Fruit fly (Drosophila melanogaster) whole organism, pupa: Measurements from ENCODE around the gene Teh3.

Experiments
- CG10348 ChIP-seq: fragments of 200-800 bp; sonication (Bioruptor generic); IDR thresholded peaks from 2 replicates; pipeline ENCODE4 v1.3.6; 2022; ENCODE audit warnings: missing biosample characterization, missing genetic modification characterization
- CG12605 ChIP-seq: fragments of 200-800 bp; sonication (Bioruptor generic); IDR thresholded peaks from 2 replicates; pipeline ENCODE4 v1.3.6; 2022; ENCODE audit warnings: missing biosample characterization, missing genetic modification characterization
- CG13204 ChIP-seq: fragments of 200-800 bp; sonication (Bioruptor generic); optimal IDR thresholded peaks from 2 replicates; lab custom pipeline; 2018; ENCODE audit warnings: missing biosample characterization, mild to moderate bottlenecking, missing genetic modification characterization, moderate library complexity
- CG14655 ChIP-seq: fragments of 200-800 bp; sonication (Bioruptor generic); optimal IDR thresholded peaks from 3 replicates; lab custom pipeline; 2017; ENCODE audit warnings: mild to moderate bottlenecking, missing biosample characterization, missing genetic modification reagents, missing genetic modification characterization
- CG15710 ChIP-seq: fragments of 200-800 bp; sonication (Bioruptor generic); optimal IDR thresholded peaks from 2 replicates; lab custom pipeline; 2018; ENCODE audit warnings: missing biosample characterization, mild to moderate bottlenecking, missing genetic modification characterization, moderate library complexity
- CG17806 ChIP-seq: fragments of 200-800 bp; sonication (Bioruptor generic); optimal IDR thresholded peaks from 2 replicates; lab custom pipeline; 2018; ENCODE audit warnings: missing biosample characterization, mild to moderate bottlenecking, missing genetic modification characterization, moderate library complexity
- CG32121 ChIP-seq: fragments of 200-800 bp; sonication (Bioruptor generic); IDR thresholded peaks from 2 replicates; pipeline ENCODE4 v1.3.6; 2022; ENCODE audit warnings: missing biosample characterization, missing genetic modification characterization
- CG34367 ChIP-seq: fragments of 200-800 bp; sonication (Bioruptor generic); optimal IDR thresholded peaks from 2 replicates; lab custom pipeline; 2018; ENCODE audit warnings: missing biosample characterization, mild to moderate bottlenecking, missing genetic modification characterization
- CG4496 ChIP-seq: fragments of 200-800 bp; sonication (Bioruptor generic); IDR thresholded peaks from 3 replicates; pipeline ENCODE4 v1.3.6; 2022; ENCODE audit warnings: missing biosample characterization, missing genetic modification characterization
- CG8159 ChIP-seq: fragments of 200-800 bp; sonication (Bioruptor generic); optimal IDR thresholded peaks from 3 replicates; lab custom pipeline; 2018; ENCODE audit warnings: missing biosample characterization, mild to moderate bottlenecking, missing genetic modification characterization, moderate library complexity
- CG8301 ChIP-seq: fragments of 200-800 bp; sonication (Bioruptor generic); optimal IDR thresholded peaks from 2 replicates; lab custom pipeline; 2018; ENCODE audit warnings: missing biosample characterization, mild to moderate bottlenecking, missing genetic modification characterization
- CG9948 ChIP-seq: fragments of 200-800 bp; sonication (Bioruptor generic); optimal IDR thresholded peaks from 2 replicates; lab custom pipeline; 2018; ENCODE audit warnings: missing biosample characterization, mild to moderate bottlenecking, missing genetic modification characterization, moderate library complexity
- D1 ChIP-seq: fragments of 200-800 bp; sonication (Bioruptor generic); optimal IDR thresholded peaks from 2 replicates; lab custom pipeline; 2018; ENCODE audit warnings: missing biosample characterization, mild to moderate bottlenecking, missing genetic modification characterization, moderate library complexity
- EcR ChIP-seq: fragments of 200-800 bp; sonication (Bioruptor generic); optimal IDR thresholded peaks from 3 replicates; lab custom pipeline; 2019; ENCODE audit warnings: missing biosample characterization, missing genetic modification characterization, mild to moderate bottlenecking, moderate library complexity, missing genetic modification reagents
- Ets98B ChIP-seq: fragments of 200-800 bp; sonication (Bioruptor generic); IDR thresholded peaks from 2 replicates; pipeline ENCODE4 v1.3.6; 2022; ENCODE audit warnings: missing biosample characterization, missing genetic modification characterization
- Pif1A ChIP-seq: fragments of 200-800 bp; sonication (Bioruptor generic); optimal IDR thresholded peaks from 3 replicates; lab custom pipeline; 2016; ENCODE audit warnings: missing biosample characterization, missing genetic modification characterization
- Pif1B ChIP-seq: fragments of 200-800 bp; sonication (Bioruptor generic); optimal IDR thresholded peaks from 3 replicates; lab custom pipeline; 2016; ENCODE audit warnings: missing biosample characterization, missing genetic modification characterization
- Snoo ChIP-seq: fragments of 200-800 bp; sonication (Bioruptor generic); optimal IDR thresholded peaks from 3 replicates; lab custom pipeline; 2017; ENCODE audit warnings: missing biosample characterization, mild to moderate bottlenecking, missing genetic modification characterization, inconsistent platforms
- fd96Ca ChIP-seq: fragments of 200-800 bp; sonication (Bioruptor generic); IDR thresholded peaks from 3 replicates; pipeline ENCODE4 v1.3.6; 2022; ENCODE audit warnings: missing biosample characterization, missing genetic modification characterization
- gl ChIP-seq: fragments of 200-800 bp; sonication (Bioruptor generic); optimal IDR thresholded peaks from 2 replicates; lab custom pipeline; 2018; ENCODE audit warnings: missing biosample characterization, mild to moderate bottlenecking, missing genetic modification characterization
- rn ChIP-seq: fragments of 200-800 bp; sonication (Bioruptor generic); IDR thresholded peaks from 2 replicates; pipeline ENCODE4 v1.3.6; 2022; ENCODE audit warnings: missing biosample characterization, missing genetic modification characterization

The Teh3 gene

dm6 chr3L:4160926-4161325 is 23.5 kb downstream of the Teh3 start, which contains the start of gene nab:
Gene nab (minus strand): TSS chr3L:4160932.
- peak; percentile 23 for TF ChIP-seq Snoo (tag; lab: Kevin White, UChicago)
- TF ChIP-seq CG10348 (GFP tag; lab: Robert Waterston, UW), result no peak

- no peak for TF ChIP-seq CG4496 (GFP tag; lab: Robert Waterston, UW)
Observed at dm6 chr3L:4159264-4159663, 25.2 kb downstream of the Teh3 start.

- TF ChIP-seq CG14655 (GFP tag; lab: Kevin White, UChicago) (peak; percentile 68), Pif1A (GFP tag; lab: Kevin White, UChicago) (peak; percentile 73), fd96Ca (GFP tag; lab: Robert Waterston, UW) (peak; percentile 44; the same call in 1 of the 3 replicates), CG10348 (GFP tag; lab: Robert Waterston, UW) (no peak), CG15710 (tag; lab: Kevin White, UChicago) (peak; percentile 79), rn (no peak), CG4496 (GFP tag; lab: Robert Waterston, UW) (peak; percentile 69; the same call in 1 of the 3 replicates), Snoo (tag; lab: Kevin White, UChicago) (peak; percentile 17), CG17806 (peak; percentile 79), CG8159 (peak; percentile 78), CG9948 (peak; percentile 80), CG32121 (GFP tag; lab: Robert Waterston, UW) (no peak), CG8301 (tag; lab: Kevin White, UChicago) (peak; percentile 63), CG34367 (tag; lab: Kevin White, UChicago) (peak; percentile 70), D1 (tag; lab: Kevin White, UChicago) (peak; percentile 63), CG13204 (GFP tag; lab: Kevin White, UChicago) (peak; percentile 37), Ets98B (GFP tag; lab: Robert Waterston, UW) (peak; percentile 16; the same call in 1 of the 2 replicates), Pif1B (GFP tag; lab: Kevin White, UChicago) (peak; percentile 73), gl (peak; percentile 36), EcR (GFP tag; lab: Kevin White, UChicago) (no peak), CG12605 (GFP tag; lab: Robert Waterston, UW) (peak; percentile 20; the same call in 1 of the 2 replicates)
Observed at dm6 chr3L:4158361-4158760, 26.1 kb downstream of the Teh3 start.

dm6 chr3L:4157852-4158251 is 26.6 kb downstream of the Teh3 start:
- TF ChIP-seq CG34367 (tag; lab: Kevin White, UChicago), result no peak
- TF ChIP-seq CG8301 (tag; lab: Kevin White, UChicago), result no peak
- peak; percentile 3 for TF ChIP-seq EcR (GFP tag; lab: Kevin White, UChicago)
- no peak for TF ChIP-seq D1 (tag; lab: Kevin White, UChicago)

- no peak for TF ChIP-seq CG8301 (tag; lab: Kevin White, UChicago)
- no peak for TF ChIP-seq Ets98B (GFP tag; lab: Robert Waterston, UW)
- TF ChIP-seq CG14655 (GFP tag; lab: Kevin White, UChicago), result no peak
- TF ChIP-seq CG15710 (tag; lab: Kevin White, UChicago), result no peak
- TF ChIP-seq CG13204 (GFP tag; lab: Kevin White, UChicago), result peak; percentile 24
- no peak for TF ChIP-seq CG4496 (GFP tag; lab: Robert Waterston, UW)
- peak; percentile 8 for TF ChIP-seq Pif1B (GFP tag; lab: Kevin White, UChicago)
- TF ChIP-seq EcR (GFP tag; lab: Kevin White, UChicago), result peak; percentile 34
- TF ChIP-seq CG17806, result no peak
- no peak for TF ChIP-seq CG34367 (tag; lab: Kevin White, UChicago)
- no peak for TF ChIP-seq CG12605 (GFP tag; lab: Robert Waterston, UW)
- TF ChIP-seq Pif1A (GFP tag; lab: Kevin White, UChicago), result peak; percentile 10
- TF ChIP-seq CG10348 (GFP tag; lab: Robert Waterston, UW), result no peak
- no peak for TF ChIP-seq Snoo (tag; lab: Kevin White, UChicago)
- TF ChIP-seq rn, result no peak
- no peak for TF ChIP-seq CG8159
Observed at dm6 chr3L:4148406-4148975, 36.0 kb downstream of the Teh3 start, which contains the start of gene CG1299. Gene CG1299 (plus strand): TSS chr3L:4148696.

- TF ChIP-seq EcR (GFP tag; lab: Kevin White, UChicago) (peak; percentile 73), CG8159 (no peak)
Observed at dm6 chr3L:4145229-4145628, 39.2 kb downstream of the Teh3 start.

- no peak for TF ChIP-seq CG34367 (tag; lab: Kevin White, UChicago)
- TF ChIP-seq CG15710 (tag; lab: Kevin White, UChicago), result no peak
- no peak for TF ChIP-seq CG8159
- no peak for TF ChIP-seq CG13204 (GFP tag; lab: Kevin White, UChicago)
- TF ChIP-seq rn, result no peak
- no peak for TF ChIP-seq EcR (GFP tag; lab: Kevin White, UChicago)
- no peak for TF ChIP-seq D1 (tag; lab: Kevin White, UChicago)
- TF ChIP-seq Pif1B (GFP tag; lab: Kevin White, UChicago), result no peak
Observed at dm6 chr3L:4142064-4142463, 42.4 kb downstream of the Teh3 start, which contains the start of gene CG32260. Gene CG32260 (plus strand): TSS chr3L:4142364.
